Fruit fly (Drosophila melanogaster) whole organism, embryonic: ENCODE measurements around the gene DppIII.

ENCODE experiments used
- ATbp ChIP-seq: fragments of 200-800 bp; sonication (Bioruptor generic); optimal IDR thresholded peaks from 2 replicates; lab custom pipeline; 2017; ENCODE audit warnings: missing biosample characterization, mild to moderate bottlenecking, missing genetic modification characterization, missing genetic modification reagents
- Atf3 ChIP-seq: fragments of 200-800 bp; sonication (Bioruptor generic); optimal IDR thresholded peaks from 3 replicates; lab custom pipeline; 2016; ENCODE audit warnings: missing biosample characterization, missing genetic modification characterization
- Atf6 ChIP-seq: fragments of 200-800 bp; sonication (Bioruptor generic); IDR thresholded peaks from 2 replicates; pipeline ENCODE4 v1.3.6; 2022; ENCODE audit warnings: missing biosample characterization, missing genetic modification characterization
- Awh ChIP-seq: fragments of 200-800 bp; sonication (Bioruptor generic); IDR thresholded peaks from 2 replicates; pipeline ENCODE4, ENCODE4 v1.3.6; 2022; ENCODE audit warnings: missing biosample characterization, missing genetic modification characterization
- B-H1 ChIP-seq: fragments of 200-800 bp; sonication (Bioruptor generic); IDR thresholded peaks from 3 replicates; pipeline ENCODE4 v1.3.6; 2022; ENCODE audit warnings: missing biosample characterization, missing genetic modification characterization
- B-H2 ChIP-seq: fragments of 200-800 bp; sonication (Bioruptor generic); optimal IDR thresholded peaks from 2 replicates; lab custom pipeline; 2018; ENCODE audit warnings: missing biosample characterization, mild to moderate bottlenecking, missing genetic modification characterization
- CG10274 ChIP-seq: fragments of 200-800 bp; sonication (Bioruptor generic); optimal IDR thresholded peaks from 3 replicates; lab custom pipeline; 2017; ENCODE audit warnings: missing biosample characterization, mild to moderate bottlenecking, missing genetic modification characterization
- CG10366 ChIP-seq: fragments of 200-800 bp; sonication (Bioruptor generic); IDR thresholded peaks from 2 replicates; pipeline ENCODE4 v1.3.6; 2022; ENCODE audit warnings: missing biosample characterization, missing genetic modification characterization
- CG11085 ChIP-seq: fragments of 200-800 bp; sonication (Bioruptor generic); IDR thresholded peaks from 2 replicates; pipeline ENCODE4 v1.3.6; 2022; ENCODE audit warnings: missing biosample characterization, missing genetic modification characterization
- CG13287 ChIP-seq: fragments of 200-800 bp; sonication (Bioruptor generic); IDR thresholded peaks from 2 replicates; pipeline ENCODE4 v1.3.6; 2022; ENCODE audit warnings: missing biosample characterization, missing genetic modification characterization; ENCODE audit not compliant: partially characterized antibody
- CG13624 ChIP-seq: fragments of 200-800 bp; sonication (Bioruptor generic); optimal IDR thresholded peaks from 2 replicates; lab custom pipeline; 2016; ENCODE audit warnings: missing biosample characterization, missing genetic modification characterization
- CG14014 ChIP-seq: fragments of 200-800 bp; sonication (Bioruptor generic); IDR thresholded peaks from 2 replicates; pipeline ENCODE4 v1.3.6; 2022; ENCODE audit warnings: missing biosample characterization, missing genetic modification characterization
- CG14860 ChIP-seq: fragments of 200-800 bp; sonication (Bioruptor generic); IDR thresholded peaks from 3 replicates; pipeline ENCODE4 v1.3.6; 2022; ENCODE audit warnings: missing biosample characterization, missing genetic modification characterization; ENCODE audit not compliant: partially characterized antibody
- CG18262 ChIP-seq: fragments of 200-800 bp; optimal IDR thresholded peaks from 3 replicates; lab custom pipeline; 2019; ENCODE audit warnings: missing biosample characterization, mild to moderate bottlenecking, missing genetic modification characterization, moderate library complexity
- CG2120 ChIP-seq: fragments of 200-800 bp; sonication (Bioruptor generic); optimal IDR thresholded peaks from 3 replicates; lab custom pipeline; 2016; ENCODE audit warnings: missing biosample characterization, missing genetic modification characterization
- CG3281 ChIP-seq: fragments of 200-800 bp; sonication (Bioruptor generic); optimal IDR thresholded peaks from 3 replicates; lab custom pipeline; 2017; ENCODE audit warnings: missing biosample characterization, mild to moderate bottlenecking, missing genetic modification characterization
- CG4328 ChIP-seq: fragments of 200-800 bp; sonication (Bioruptor generic); optimal IDR thresholded peaks from 3 replicates; lab custom pipeline; 2017; ENCODE audit warnings: missing biosample characterization, missing genetic modification reagents, missing genetic modification characterization
- CG4820 ChIP-seq: fragments of 200-800 bp; sonication (Bioruptor generic); optimal IDR thresholded peaks from 3 replicates; lab custom pipeline; 2016; ENCODE audit warnings: missing biosample characterization, missing genetic modification characterization
- CG7987 ChIP-seq: fragments of 200-800 bp; sonication (Bioruptor generic); optimal IDR thresholded peaks from 2 replicates; lab custom pipeline; 2018; ENCODE audit warnings: missing biosample characterization, mild to moderate bottlenecking, missing genetic modification characterization, moderate library complexity
- CG8924 ChIP-seq: fragments of 200-800 bp; optimal IDR thresholded peaks from 3 replicates; lab custom pipeline; 2019; ENCODE audit warnings: missing biosample characterization, mild to moderate bottlenecking, missing genetic modification characterization, moderate library complexity
- CG9609 ChIP-seq: fragments of 200-800 bp; sonication (Bioruptor generic); optimal IDR thresholded peaks from 3 replicates; lab custom pipeline; 2016; ENCODE audit warnings: missing biosample characterization, missing genetic modification characterization
- Dbx ChIP-seq: fragments of 200-800 bp; sonication (Bioruptor generic); IDR thresholded peaks from 3 replicates; pipeline ENCODE4 v1.3.6; 2022; ENCODE audit warnings: missing biosample characterization, missing genetic modification characterization
- Dll ChIP-seq: fragments of 200-800 bp; sonication (Bioruptor generic); IDR thresholded peaks from 4 replicates; pipeline ENCODE4 v1.3.6; 2022; ENCODE audit warnings: missing biosample characterization, missing genetic modification characterization; ENCODE audit not compliant: partially characterized antibody
- Dp ChIP-seq: fragments of 200-800 bp; sonication (Bioruptor generic); optimal IDR thresholded peaks from 2 replicates; lab custom pipeline; 2018; ENCODE audit warnings: missing biosample characterization, mild to moderate bottlenecking, missing genetic modification characterization, moderate library complexity
- Dref ChIP-seq: fragments of 200-800 bp; sonication (Bioruptor generic); IDR thresholded peaks from 2 replicates; pipeline ENCODE4 v1.3.6; 2022; ENCODE audit warnings: missing biosample characterization, missing genetic modification characterization
- Eip74EF ChIP-seq, 2 experiments: fragments of 200-800 bp in 1 of 2; fragments of >200 bp in 1 of 2; sonication (Bioruptor generic) in 1 of 2; optimal IDR thresholded peaks; 2 replicates each; lab custom pipeline; 2017 to 2019; ENCODE audit warnings: missing biosample characterization in 2 of 2, missing genetic modification characterization in 2 of 2, mild to moderate bottlenecking in 1 of 2, moderate library complexity in 1 of 2
- Ets97D ChIP-seq: fragments of 200-800 bp; sonication (Bioruptor generic); optimal IDR thresholded peaks from 3 replicates; lab custom pipeline; 2016; ENCODE audit warnings: missing biosample characterization, missing genetic modification characterization
- Gug ChIP-seq: fragments of 200-800 bp; sonication (Bioruptor generic); IDR thresholded peaks from 4 replicates; pipeline ENCODE4 v1.3.6; 2022; ENCODE audit warnings: missing biosample characterization, missing genetic modification characterization
- Hsf ChIP-seq: fragments of 200-800 bp; sonication (Bioruptor generic); optimal IDR thresholded peaks from 3 replicates; lab custom pipeline; 2016; ENCODE audit warnings: missing biosample characterization, missing genetic modification characterization
- Jarid2 ChIP-seq: fragments of 200-800 bp; sonication (Bioruptor generic); optimal IDR thresholded peaks from 3 replicates; lab custom pipeline; 2017; ENCODE audit warnings: mild to moderate bottlenecking, missing biosample characterization, missing genetic modification reagents, missing genetic modification characterization
- MBD-R2 ChIP-seq: fragments of 200-800 bp; sonication (Bioruptor generic); IDR thresholded peaks from 2 replicates; pipeline ENCODE4 v1.3.6; 2022; ENCODE audit warnings: missing biosample characterization, missing genetic modification characterization
- Myb ChIP-seq: fragments of 200-800 bp; sonication (Bioruptor generic); optimal IDR thresholded peaks from 2 replicates; lab custom pipeline; 2016; ENCODE audit warnings: missing biosample characterization, missing genetic modification characterization
- Opbp ChIP-seq: fragments of 200-800 bp; sonication (Bioruptor generic); IDR thresholded peaks from 3 replicates; pipeline ENCODE4 v1.3.6; 2022; ENCODE audit warnings: missing biosample characterization, missing genetic modification characterization; ENCODE audit not compliant: partially characterized antibody
- Optix ChIP-seq: fragments of 200-800 bp; sonication (Bioruptor generic); IDR thresholded peaks from 3 replicates; pipeline ENCODE4 v1.3.6; 2022; ENCODE audit warnings: missing biosample characterization, missing genetic modification characterization
- Rfx ChIP-seq: fragments of 200-800 bp; sonication (Bioruptor generic); IDR thresholded peaks from 2 replicates; pipeline ENCODE4 v1.3.6; 2022; ENCODE audit warnings: missing biosample characterization, missing genetic modification characterization
- Rx ChIP-seq: fragments of 200-800 bp; sonication (Bioruptor generic); IDR thresholded peaks from 2 replicates; pipeline ENCODE4 v1.3.6; 2022; ENCODE audit warnings: missing biosample characterization, missing genetic modification characterization
- Stat92E ChIP-seq, 3 experiments: fragments of >200 bp in 2 of 3; fragments of 200-800 bp in 1 of 3; sonication (Bioruptor generic) in 1 of 3; optimal IDR thresholded peaks; 2 replicates each; lab custom pipeline; 2017 to 2019; ENCODE audit warnings: missing biosample characterization in 3 of 3, missing genetic modification characterization in 3 of 3, mild to moderate bottlenecking in 1 of 3, moderate library complexity in 1 of 3
- TFAM ChIP-seq: fragments of 200-800 bp; sonication (Bioruptor generic); optimal IDR thresholded peaks from 2 replicates; lab custom pipeline; 2017; ENCODE audit warnings: missing biosample characterization, missing genetic modification characterization, inconsistent platforms
- Xbp1 ChIP-seq: fragments of 200-800 bp; sonication (Bioruptor generic); optimal IDR thresholded peaks from 3 replicates; lab custom pipeline; 2016; ENCODE audit warnings: missing biosample characterization, mild to moderate bottlenecking, missing genetic modification characterization
- br ChIP-seq: fragments of >200 bp; optimal IDR thresholded peaks from 2 replicates; lab custom pipeline; 2017
- chn ChIP-seq: fragments of 200-800 bp; sonication (Bioruptor generic); optimal IDR thresholded peaks from 2 replicates; lab custom pipeline; 2016; ENCODE audit warnings: missing biosample characterization, missing genetic modification characterization
- crp ChIP-seq, 2 experiments: fragments of 200-800 bp; sonication (Bioruptor generic); optimal IDR thresholded peaks; 2 replicates in 1 of 2; 3 replicates in 1 of 2; lab custom pipeline; 2017; ENCODE audit warnings: missing biosample characterization in 2 of 2, missing genetic modification characterization in 2 of 2, mild to moderate bottlenecking in 1 of 2, moderate library complexity in 1 of 2
- grn ChIP-seq: fragments of 200-800 bp; sonication (Bioruptor generic); optimal IDR thresholded peaks from 3 replicates; lab custom pipeline; 2017; ENCODE audit warnings: missing biosample characterization, missing genetic modification characterization
- klu ChIP-seq: fragments of 200-800 bp; sonication (Bioruptor generic); IDR thresholded peaks from 2 replicates; pipeline ENCODE4 v1.3.6; 2022; ENCODE audit warnings: missing biosample characterization, missing genetic modification characterization
- mam ChIP-seq: fragments of 200-800 bp; sonication (Bioruptor generic); optimal IDR thresholded peaks from 3 replicates; lab custom pipeline; 2016; ENCODE audit warnings: missing biosample characterization, missing genetic modification characterization
- phol ChIP-seq: fragments of 200-800 bp; sonication (Bioruptor generic); optimal IDR thresholded peaks from 3 replicates; lab custom pipeline; 2018; ENCODE audit warnings: missing biosample characterization, mild to moderate bottlenecking, missing genetic modification characterization, moderate library complexity
- slbo ChIP-seq: fragments of 200-800 bp; sonication (Bioruptor generic); IDR thresholded peaks from 2 replicates; pipeline ENCODE4 v1.3.6; 2022; ENCODE audit warnings: missing biosample characterization, missing genetic modification characterization
- ssp ChIP-seq: fragments of 200-800 bp; sonication (Bioruptor generic); IDR thresholded peaks from 2 replicates; pipeline ENCODE4 v1.3.6; 2022; ENCODE audit warnings: missing biosample characterization, missing genetic modification characterization
- tll ChIP-seq, 2 experiments: fragments of 200-800 bp in 1 of 2; fragments of >200 bp in 1 of 2; sonication (Bioruptor generic) in 1 of 2; optimal IDR thresholded peaks; 2 replicates each; lab custom pipeline; 2017 to 2019; ENCODE audit warnings: missing biosample characterization in 2 of 2, missing genetic modification characterization in 2 of 2, mild to moderate bottlenecking in 1 of 2, moderate library complexity in 1 of 2
- vvl ChIP-seq: fragments of 200-800 bp; sonication (Bioruptor generic); IDR thresholded peaks from 2 replicates; pipeline ENCODE4 v1.3.6; 2022; ENCODE audit warnings: missing biosample characterization, missing genetic modification characterization
- z ChIP-seq: fragments of 200-800 bp; sonication (Bioruptor generic); IDR thresholded peaks from 3 replicates; pipeline ENCODE4 v1.3.6; 2022; ENCODE audit warnings: missing biosample characterization, missing genetic modification characterization

The DppIII gene

DNA sequence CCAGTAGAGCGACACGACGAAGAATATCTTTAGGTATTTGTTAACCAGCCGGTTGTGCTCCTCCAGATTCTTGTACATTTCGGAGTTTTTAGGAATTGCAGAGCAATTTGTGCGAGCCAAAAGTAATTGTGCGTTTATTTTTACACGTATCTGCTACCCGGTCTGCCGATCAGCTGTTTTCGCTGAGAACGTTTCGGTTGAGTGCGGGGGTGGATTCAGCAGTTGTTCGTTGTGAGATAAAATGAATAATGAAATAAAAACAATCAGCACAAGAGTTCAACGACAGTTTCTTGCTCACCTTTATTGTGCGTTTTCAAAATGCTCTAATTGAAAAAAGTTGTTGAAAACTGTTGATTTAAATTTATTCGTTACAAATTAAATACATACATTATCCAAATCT lies 40.4 kb upstream of the DppIII start, which contains the start of gene nac (continued):
- TF ChIP-seq Optix, result no peak
- TF ChIP-seq Atf3 (GFP tag; lab: Kevin White, UChicago), result no peak
- peak; percentile 8 for TF ChIP-seq CG3281
- no peak for TF ChIP-seq CG8924 (tag; lab: Kevin White, UChicago)
- TF ChIP-seq Atf6 (GFP tag; lab: Robert Waterston, UW), result 0 out of 2 replicates have a peak, but pooled peaks have one; percentile 46
- TF ChIP-seq slbo (GFP tag; lab: Robert Waterston, UW), result peak; percentile 46; the same call in 1 of the 2 replicates
- peak; percentile 11 for TF ChIP-seq CG18262 (tag; lab: Kevin White, UChicago)
- TF ChIP-seq Myb (GFP tag; lab: Kevin White, UChicago), result no peak
- TF ChIP-seq CG9609, result no peak
- TF ChIP-seq CG11085 (GFP tag; lab: Robert Waterston, UW), result no peak
- TF ChIP-seq Rx (GFP tag; lab: Robert Waterston, UW), result no peak
- TF ChIP-seq crp (GFP tag; optimal IDR thresholded peaks at IDR 0.05; lab: Kevin White, UChicago), result peak; percentile 65 to 90
- 0 out of 4 replicates have a peak, but pooled peaks have one; percentile 42 for TF ChIP-seq Dll (GFP tag; lab: Robert Waterston, UW)
- TF ChIP-seq Stat92E (GFP tag; optimal IDR thresholded peaks at IDR 0.05; lab: Kevin White, UChicago), result no peak
- no peak for TF ChIP-seq mam (GFP tag; lab: Kevin White, UChicago)
- TF ChIP-seq Opbp, result no peak
- no peak for TF ChIP-seq Dref (GFP tag; lab: Robert Waterston, UW)
- TF ChIP-seq CG4820 (GFP tag; lab: Kevin White, UChicago), result no peak
- no peak for TF ChIP-seq klu (GFP tag; lab: Robert Waterston, UW)
- TF ChIP-seq B-H2, result no peak
- peak; percentile 28 for TF ChIP-seq CG13624 (GFP tag; lab: Kevin White, UChicago)
- no peak for TF ChIP-seq CG14860 (GFP tag; lab: Robert Waterston, UW)
- TF ChIP-seq z (GFP tag; lab: Robert Waterston, UW), result peak; percentile 78
- no peak for TF ChIP-seq ssp
- TF ChIP-seq CG14014, result peak; percentile 34; the same call in 1 of the 2 replicates
- TF ChIP-seq tll (GFP tag; optimal IDR thresholded peaks at IDR 0.05; lab: Kevin White, UChicago), result no peak
- TF ChIP-seq br (lab: Kevin White, UChicago), result no peak
- peak; percentile 35 for TF ChIP-seq CG13287 (GFP tag; lab: Robert Waterston, UW)
- no peak for TF ChIP-seq Awh (GFP tag; lab: Robert Waterston, UW)
- TF ChIP-seq Rfx, result peak; percentile 40; the same call in 1 of the 2 replicates
- TF ChIP-seq CG4328 (GFP tag; lab: Kevin White, UChicago), result no peak
- 0 out of 3 replicates have a peak, but pooled peaks have one; percentile 36 for TF ChIP-seq Dbx (GFP tag; lab: Robert Waterston, UW)
- TF ChIP-seq Ets97D, result no peak
- no peak for TF ChIP-seq vvl
- TF ChIP-seq phol (tag; lab: Kevin White, UChicago), result no peak
- TF ChIP-seq MBD-R2 (GFP tag; lab: Robert Waterston, UW), result peak; percentile 79
- TF ChIP-seq Eip74EF (GFP tag; optimal IDR thresholded peaks at IDR 0.05; lab: Kevin White, UChicago), result no peak
- TF ChIP-seq CG7987 (GFP tag; lab: Kevin White, UChicago), result peak; percentile 12
- TF ChIP-seq chn (GFP tag; lab: Kevin White, UChicago), result no peak
- peak; percentile 34 for TF ChIP-seq CG2120 (GFP tag; lab: Kevin White, UChicago)
- 0 out of 2 replicates have a peak, but pooled peaks have one; percentile 20 for TF ChIP-seq CG10366
- no peak for TF ChIP-seq ATbp (GFP tag; lab: Kevin White, UChicago)
- TF ChIP-seq grn (GFP tag; lab: Kevin White, UChicago), result no peak
- no peak for TF ChIP-seq Gug (GFP tag; lab: Robert Waterston, UW)
- no peak for TF ChIP-seq Hsf (GFP tag; lab: Kevin White, UChicago)
- no peak for TF ChIP-seq Dp (GFP tag; lab: Kevin White, UChicago)
- TF ChIP-seq B-H1 (GFP tag; lab: Robert Waterston, UW), result no peak
- TF ChIP-seq Xbp1 (GFP tag; lab: Kevin White, UChicago), result peak; percentile 28
- TF ChIP-seq CG10274 (GFP tag; lab: Kevin White, UChicago), result no peak
- TF ChIP-seq Jarid2 (GFP tag; lab: Kevin White, UChicago), result no peak
- no peak for TF ChIP-seq TFAM (GFP tag; lab: Kevin White, UChicago)
